Worm (Caenorhabditis elegans) whole organism, L3 larva: ENCODE measurements around the gene R05G9.1.

Experiments used
- ceh-82 ChIP-seq: fragments of 150-350 bp; optimal IDR thresholded peaks from 2 replicates; lab custom pipeline; 2014; ENCODE audit warnings: missing biosample characterization, missing genetic modification characterization
- nhr-76 ChIP-seq: fragments of 150-350 bp; sonication (generic microtip); optimal IDR thresholded peaks from 5 replicates; lab custom pipeline; 2014; ENCODE audit warnings: missing biosample characterization, missing genetic modification characterization
- nhr-77 ChIP-seq: fragments of 150-350 bp; optimal IDR thresholded peaks from 2 replicates; lab custom pipeline; 2014; ENCODE audit warnings: missing biosample characterization, missing genetic modification characterization

DNA sequence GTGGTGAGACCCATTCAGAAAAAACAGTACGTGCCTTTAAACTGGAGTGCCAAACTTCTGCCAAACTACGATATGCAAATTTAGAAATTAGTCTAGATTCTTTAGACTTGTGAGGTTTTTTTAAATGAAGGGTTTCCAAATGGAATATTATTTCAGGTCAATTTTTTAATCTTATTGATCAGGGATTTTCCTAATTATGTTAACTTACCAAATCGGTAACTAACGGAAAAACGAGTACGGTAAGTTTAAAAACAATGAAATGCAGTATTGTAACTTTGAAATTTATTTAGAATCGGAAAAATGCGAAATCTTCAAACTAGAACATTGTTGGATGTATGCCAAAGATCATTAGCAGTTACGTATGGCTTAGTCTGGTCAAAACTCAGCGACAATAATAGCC is 13.3 kb downstream of the R05G9.1 start, which contains the start of gene C56E6.7:
- no peak for TF ChIP-seq ceh-82 (tag; lab: Kevin White, UChicago)
- TF ChIP-seq nhr-76 (tag; lab: Kevin White, UChicago): no peak
- TF ChIP-seq nhr-77: no peak
